Fruit fly (Drosophila melanogaster): ENCODE results near the gene CG17328.
A peak's percentile ranks its signal among the peaks of the same experiment; 100 is the strongest.

Gene CG17328

DNA sequence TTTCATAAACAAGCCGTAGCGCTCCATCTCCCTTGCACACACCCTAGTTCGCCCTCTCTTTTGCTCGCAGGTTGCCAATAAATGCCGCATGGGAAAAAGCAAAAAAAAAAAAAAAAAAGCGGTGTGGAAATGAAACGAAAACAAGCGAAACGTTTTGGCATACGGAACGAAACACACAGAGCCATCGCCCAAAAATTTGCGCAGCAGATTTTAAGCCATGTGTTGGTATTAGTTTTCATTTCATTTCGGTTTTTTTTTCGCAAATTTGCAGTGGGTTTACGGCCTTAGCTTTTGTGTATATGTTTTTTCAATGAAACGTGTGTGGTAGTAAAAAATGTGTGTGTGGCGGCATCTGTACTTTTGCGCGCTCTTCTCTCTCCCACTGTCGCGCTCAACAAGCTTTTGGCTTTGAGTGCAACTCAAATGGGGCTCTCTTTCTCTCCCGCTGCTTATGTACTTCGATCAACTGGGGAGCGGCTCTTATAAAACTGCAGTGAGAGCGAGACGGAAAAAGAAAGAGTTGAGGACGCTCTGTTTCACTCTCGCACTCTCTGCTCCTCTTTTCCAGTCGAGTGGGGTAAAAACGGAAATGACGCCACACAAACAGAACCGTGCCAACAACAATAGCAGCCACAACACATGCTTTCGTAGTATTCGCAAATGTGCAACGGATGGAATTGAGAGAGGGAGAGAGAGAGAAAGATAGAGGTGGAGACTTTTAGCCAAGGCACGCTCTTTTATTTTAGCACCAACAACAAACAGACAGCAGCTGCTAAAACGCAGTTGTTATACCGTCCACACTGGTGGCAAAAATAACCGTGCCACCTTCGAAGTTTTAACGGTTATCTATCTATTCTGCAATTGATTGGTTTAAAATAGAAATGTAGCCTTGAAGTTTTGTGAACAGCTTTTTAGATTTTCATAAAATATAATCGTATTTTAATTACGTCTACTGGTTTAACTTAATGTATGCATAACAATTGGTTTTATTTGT lies 15.1 kb upstream of the CG17328 start (continued):
- no peak for TF ChIP-seq CG17568 (GFP tag; optimal IDR thresholded peaks at IDR 0.05)
- no peak for TF ChIP-seq H2.0 (GFP tag; IDR thresholded peaks at IDR 0.05)
- no peak for TF ChIP-seq tup (GFP tag; optimal IDR thresholded peaks at IDR 0.05)
- peak; percentile 53 for TF ChIP-seq kah (GFP tag; optimal IDR thresholded peaks at IDR 0.05)
- peak; percentile 58 for TF ChIP-seq CG4707 (GFP tag; optimal IDR thresholded peaks at IDR 0.05)
- no peak for TF ChIP-seq ewg (GFP tag; optimal IDR thresholded peaks at IDR 0.05)
- TF ChIP-seq Myb (GFP tag; optimal IDR thresholded peaks at IDR 0.05): peak; percentile 3
- peak; percentile 97 for TF ChIP-seq CG15073 (GFP tag; optimal IDR thresholded peaks at IDR 0.05)
- no peak for TF ChIP-seq Usf (GFP tag; optimal IDR thresholded peaks at IDR 0.05)
- TF ChIP-seq cato (GFP tag; optimal IDR thresholded peaks at IDR 0.05; ENCODE audit: borderline replicate concordance): no peak
- TF ChIP-seq dysf (GFP tag; IDR thresholded peaks at IDR 0.05): no peak
- TF ChIP-seq CG9609 (GFP tag; optimal IDR thresholded peaks at IDR 0.05): peak; percentile 53
- TF ChIP-seq Adf1 (GFP tag; IDR thresholded peaks at IDR 0.05): no peak
- peak; percentile 30 for TF ChIP-seq CG1603 (tag; optimal IDR thresholded peaks at IDR 0.05)
- TF ChIP-seq Eip74EF (GFP tag; optimal IDR thresholded peaks at IDR 0.05): peak in 1 of 2 experiments; percentile 29
- no peak for TF ChIP-seq CG34422 (GFP tag; IDR thresholded peaks at IDR 0.05)
- TF ChIP-seq slou (GFP tag; optimal IDR thresholded peaks at IDR 0.05): no peak
- TF ChIP-seq CG16813 (GFP tag; IDR thresholded peaks at IDR 0.05; ENCODE audit: partially characterized antibody): no peak
- no peak for TF ChIP-seq so (GFP tag; IDR thresholded peaks at IDR 0.05)
- peak; percentile 68 for TF ChIP-seq Meics (GFP tag; optimal IDR thresholded peaks at IDR 0.05)
- TF ChIP-seq amos (GFP tag; IDR thresholded peaks at IDR 0.05; ENCODE audit: partially characterized antibody): no peak
- TF ChIP-seq pzg (GFP tag; optimal IDR thresholded peaks at IDR 0.05): no peak
- no peak for TF ChIP-seq CG13123 (GFP tag; optimal IDR thresholded peaks at IDR 0.05)
- no peak for TF ChIP-seq CG12299 (tag; optimal IDR thresholded peaks at IDR 0.05)
- TF ChIP-seq dm (GFP tag; optimal IDR thresholded peaks at IDR 0.05): peak; percentile 47
- no peak for TF ChIP-seq CG4617 (GFP tag; optimal IDR thresholded peaks at IDR 0.05; ENCODE audit: borderline replicate concordance)
- TF ChIP-seq CG16815 (GFP tag; optimal IDR thresholded peaks at IDR 0.05): no peak
- no peak for TF ChIP-seq ken (GFP tag; IDR thresholded peaks at IDR 0.05)
- peak; percentile 64 for TF ChIP-seq lbe (GFP tag; optimal IDR thresholded peaks at IDR 0.05)
- no peak for TF ChIP-seq CG9797 (GFP tag; optimal IDR thresholded peaks at IDR 0.05)
- no peak for TF ChIP-seq trem (tag; optimal IDR thresholded peaks at IDR 0.05)
- TF ChIP-seq CG12155 (GFP tag; optimal IDR thresholded peaks at IDR 0.05): peak; percentile 34
- no peak for TF ChIP-seq croc (GFP tag; conservative IDR thresholded peaks at IDR 0.05)
- TF ChIP-seq tx (GFP tag; optimal IDR thresholded peaks at IDR 0.05): peak; percentile 31
- TF ChIP-seq CG18011 (GFP tag; optimal IDR thresholded peaks at IDR 0.05): peak; percentile 32
- TF ChIP-seq Sry-δ (GFP tag; optimal IDR thresholded peaks at IDR 0.05): peak; percentile 17
- no peak for TF ChIP-seq CG17186 (GFP tag; optimal IDR thresholded peaks at IDR 0.05)
- no peak for TF ChIP-seq ci (GFP tag; IDR thresholded peaks at IDR 0.05)
- no peak for TF ChIP-seq slbo (GFP tag; IDR thresholded peaks at IDR 0.05)
- TF ChIP-seq jumu (GFP tag; optimal IDR thresholded peaks at IDR 0.05): no peak
- TF ChIP-seq klu (GFP tag; IDR thresholded peaks at IDR 0.05): no peak
- TF ChIP-seq wor (GFP tag; IDR thresholded peaks at IDR 0.05): no peak
- no peak for TF ChIP-seq Gsc (GFP tag; IDR thresholded peaks at IDR 0.05)
- TF ChIP-seq Dfd (GFP tag; optimal IDR thresholded peaks at IDR 0.05): no peak
- peak; percentile 54 for TF ChIP-seq abd-A (tag; optimal IDR thresholded peaks at IDR 0.05)
- no peak for TF ChIP-seq bowl (GFP tag; IDR thresholded peaks at IDR 0.05)
- TF ChIP-seq bab2 (GFP tag; optimal IDR thresholded peaks at IDR 0.05): no peak
- no peak for TF ChIP-seq Neu2 (GFP tag; optimal IDR thresholded peaks at IDR 0.05; ENCODE audit: borderline replicate concordance)
- peak; percentile 36 for TF ChIP-seq CG8924 (tag; optimal IDR thresholded peaks at IDR 0.05)

Data from whole organism, embryonic.